Fruit fly (Drosophila melanogaster): ENCODE results near the gene pdgy.

Gene pdgy

dm6 chrX:14946522-14946921 is 6.8 kb downstream of the pdgy start (continued):
- TF ChIP-seq Vsx1 (GFP tag; optimal IDR thresholded peaks at IDR 0.05) (peak; percentile 0), onecut (GFP tag; IDR thresholded peaks at IDR 0.05) (no peak), HLH54F (GFP tag; optimal IDR thresholded peaks at IDR 0.05) (no peak), CG17912 (GFP tag; optimal IDR thresholded peaks at IDR 0.05) (no peak), exex (tag; optimal IDR thresholded peaks at IDR 0.05) (peak; percentile 88), Abd-B (GFP tag; optimal IDR thresholded peaks at IDR 0.05) (no peak), ind (GFP tag; optimal IDR thresholded peaks at IDR 0.05) (no peak), mirr (GFP tag; optimal IDR thresholded peaks at IDR 0.05) (peak; percentile 86), CG17829 (tag; optimal IDR thresholded peaks at IDR 0.05) (no peak), sd (tag; optimal IDR thresholded peaks at IDR 0.05) (peak; percentile 93), Hr78 (GFP tag; optimal IDR thresholded peaks at IDR 0.05) (no peak)

- TF ChIP-seq sens-2 (GFP tag; IDR thresholded peaks at IDR 0.05) = no peak
- TF ChIP-seq CG11696 (GFP tag; IDR thresholded peaks at IDR 0.05) = peak; percentile 41; the same call in 1 of the 2 replicates
- TF ChIP-seq CG34224 (GFP tag; IDR thresholded peaks at IDR 0.05; ENCODE audit: partially characterized antibody) = no peak
- peak; percentile 43 for TF ChIP-seq Med (GFP tag)
- no peak for TF ChIP-seq CG7271 (tag; optimal IDR thresholded peaks at IDR 0.05)
- TF ChIP-seq zen2 (GFP tag; IDR thresholded peaks at IDR 0.05; ENCODE audit: partially characterized antibody) = no peak
- TF ChIP-seq Camta (GFP tag; optimal IDR thresholded peaks at IDR 0.05) = no peak
- peak; percentile 53 for TF ChIP-seq nom (GFP tag; optimal IDR thresholded peaks at IDR 0.05)
- TF ChIP-seq CG9609 (GFP tag; optimal IDR thresholded peaks at IDR 0.05) = no peak
These were observed 17.1 kb downstream of the pdgy start for dm6 chrX:14936250-14936649.

dm6 chrX:14931296-14931695 is 22.0 kb downstream of the pdgy start:
- TF ChIP-seq Pdp1 (GFP tag; optimal IDR thresholded peaks at IDR 0.05) (peak in 1 of 2 experiments; percentile 64), CG17328 (GFP tag; IDR thresholded peaks at IDR 0.05) (no peak)

dm6 chrX:14929813-14930212 is 23.5 kb downstream of the pdgy start:
- no peak for TF ChIP-seq CG16779 (GFP tag; IDR thresholded peaks at IDR 0.05)
- TF ChIP-seq exex (tag; optimal IDR thresholded peaks at IDR 0.05) = peak; percentile 79
- TF ChIP-seq Hey (tag; optimal IDR thresholded peaks at IDR 0.05) = peak; percentile 60
- TF ChIP-seq sug (tag; optimal IDR thresholded peaks at IDR 0.05) = peak; percentile 80
- TF ChIP-seq CG12236 (GFP tag; optimal IDR thresholded peaks at IDR 0.05) = no peak
- no peak for TF ChIP-seq HLH4C (GFP tag; IDR thresholded peaks at IDR 0.05; ENCODE audit: partially characterized antibody)
- no peak for TF ChIP-seq NK7.1 (GFP tag; optimal IDR thresholded peaks at IDR 0.05)
- TF ChIP-seq danr (GFP tag; IDR thresholded peaks at IDR 0.05) = no peak
- TF ChIP-seq mirr (GFP tag; optimal IDR thresholded peaks at IDR 0.05) = peak; percentile 75
- peak; percentile 53 for TF ChIP-seq lab (GFP tag; optimal IDR thresholded peaks at IDR 0.05)
- peak; percentile 42 for TF ChIP-seq CG34376 (GFP tag; optimal IDR thresholded peaks at IDR 0.05)
- TF ChIP-seq CG14710 (tag; optimal IDR thresholded peaks at IDR 0.05) = no peak
- no peak for TF ChIP-seq CG2116 (GFP tag; optimal IDR thresholded peaks at IDR 0.05)
- no peak for TF ChIP-seq Abd-B (GFP tag; optimal IDR thresholded peaks at IDR 0.05)
- TF ChIP-seq grn (GFP tag; optimal IDR thresholded peaks at IDR 0.05) = peak; percentile 98
- no peak for TF ChIP-seq CG4328 (GFP tag; optimal IDR thresholded peaks at IDR 0.05)
- TF ChIP-seq slbo (GFP tag; IDR thresholded peaks at IDR 0.05) = no peak
- TF ChIP-seq CG17385 (GFP tag; optimal IDR thresholded peaks at IDR 0.05) = no peak
- TF ChIP-seq jing (GFP tag; optimal IDR thresholded peaks at IDR 0.05) = no peak
- no peak for TF ChIP-seq bbx (GFP tag; IDR thresholded peaks at IDR 0.05; ENCODE audit: partially characterized antibody)
- peak; percentile 81 for TF ChIP-seq BtbVII (GFP tag; optimal IDR thresholded peaks at IDR 0.05)
- no peak for TF ChIP-seq CG3726 (GFP tag; IDR thresholded peaks at IDR 0.05)
- no peak for TF ChIP-seq TFAM (GFP tag; optimal IDR thresholded peaks at IDR 0.05)
- TF ChIP-seq kni (GFP tag; optimal IDR thresholded peaks at IDR 0.05) = no peak
- no peak for TF ChIP-seq twi (tag; optimal IDR thresholded peaks at IDR 0.05)
- TF ChIP-seq Pdp1 (GFP tag; optimal IDR thresholded peaks at IDR 0.05) = peak in 1 of 2 experiments; percentile 60
- TF ChIP-seq tgo (GFP tag; IDR thresholded peaks at IDR 0.05) = no peak
- peak; percentile 52 for TF ChIP-seq Med (GFP tag)

Measured in whole organism, embryonic.